Worm (Caenorhabditis elegans): Measurements from ENCODE around the gene idpb-5.

DNA sequence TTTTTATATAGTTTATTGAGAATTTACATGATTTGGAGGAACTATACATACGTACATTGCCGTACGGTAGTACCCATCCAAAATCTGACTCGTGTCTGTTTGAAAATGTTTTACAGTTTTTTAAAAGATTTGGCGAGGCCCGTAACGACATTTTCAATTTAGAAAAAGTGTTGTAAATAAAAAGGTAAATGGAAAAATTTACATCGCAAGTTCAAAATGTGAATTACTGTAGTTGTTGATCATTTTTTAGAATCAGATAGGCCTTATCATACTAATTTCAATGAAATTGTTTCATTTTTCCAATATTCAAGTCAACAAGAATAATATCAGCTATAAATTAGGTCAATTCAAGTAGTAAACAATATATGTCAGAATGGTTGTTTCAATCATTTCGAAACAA is 23.5 kb downstream of the idpb-5 start, which contains the start of gene R13H4.6:
- TF ChIP-seq gmeb-1 (tag; optimal IDR thresholded peaks at IDR 0.05) = no peak
- TF ChIP-seq lsy-2 (tag; optimal IDR thresholded peaks at IDR 0.05) = no peak
- no peak for TF ChIP-seq fos-1 (tag; optimal IDR thresholded peaks at IDR 0.05)
- no peak for TF ChIP-seq lin-39 (tag; optimal IDR thresholded peaks at IDR 0.05)
- TF ChIP-seq elt-1 (tag; optimal IDR thresholded peaks at IDR 0.05) = no peak
- no peak for TF ChIP-seq nhr-23 (tag; optimal IDR thresholded peaks at IDR 0.05)
- no peak for TF ChIP-seq skn-1 (tag; optimal IDR thresholded peaks at IDR 0.05)
- no peak for TF ChIP-seq elt-3 (tag; optimal IDR thresholded peaks at IDR 0.05)
- TF ChIP-seq unc-39 (tag; optimal IDR thresholded peaks at IDR 0.05) = no peak
- TF ChIP-seq lin-13 (GFP tag; optimal IDR thresholded peaks at IDR 0.05) = no peak
